Fruit fly (Drosophila melanogaster) whole organism, embryonic: Measurements from ENCODE around the gene CG6962.

Source experiments
- Antp ChIP-seq: fragments of 200-800 bp; sonication (Bioruptor generic); optimal IDR thresholded peaks from 3 replicates; lab custom pipeline; 2016; ENCODE audit warnings: missing biosample characterization, missing genetic modification characterization
- B-H2 ChIP-seq: fragments of 200-800 bp; sonication (Bioruptor generic); optimal IDR thresholded peaks from 2 replicates; lab custom pipeline; 2018; ENCODE audit warnings: missing biosample characterization, mild to moderate bottlenecking, missing genetic modification characterization
- Bteb2 ChIP-seq: fragments of 200-800 bp; sonication (Bioruptor generic); optimal IDR thresholded peaks from 2 replicates; lab custom pipeline; 2016; ENCODE audit warnings: missing biosample characterization, missing genetic modification characterization
- CG11723 ChIP-seq: fragments of 200-800 bp; sonication (Bioruptor generic); optimal IDR thresholded peaks from 2 replicates; lab custom pipeline; 2017; ENCODE audit warnings: missing biosample characterization, mild to moderate bottlenecking, missing genetic modification characterization
- CG13287 ChIP-seq: fragments of 200-800 bp; sonication (Bioruptor generic); IDR thresholded peaks from 2 replicates; pipeline ENCODE4 v1.3.6; 2022; ENCODE audit warnings: missing biosample characterization, missing genetic modification characterization; ENCODE audit not compliant: partially characterized antibody
- CG13624 ChIP-seq: fragments of 200-800 bp; sonication (Bioruptor generic); optimal IDR thresholded peaks from 2 replicates; lab custom pipeline; 2016; ENCODE audit warnings: missing biosample characterization, missing genetic modification characterization
- CG13775 ChIP-seq: fragments of 200-800 bp; sonication (Bioruptor generic); optimal IDR thresholded peaks from 3 replicates; lab custom pipeline; 2017; ENCODE audit warnings: missing biosample characterization, mild to moderate bottlenecking, missing genetic modification characterization
- CG1832 ChIP-seq: fragments of 200-800 bp; sonication (Bioruptor generic); optimal IDR thresholded peaks from 2 replicates; lab custom pipeline; 2017; ENCODE audit warnings: missing biosample characterization, mild to moderate bottlenecking, missing genetic modification characterization, inconsistent platforms
- CG34422 ChIP-seq: fragments of 200-800 bp; sonication (Bioruptor generic); IDR thresholded peaks from 3 replicates; pipeline ENCODE4 v1.3.6; 2022; ENCODE audit warnings: missing biosample characterization, missing genetic modification characterization
- CG42726 ChIP-seq: fragments of 200-800 bp; sonication (Bioruptor generic); IDR thresholded peaks from 2 replicates; pipeline ENCODE4 v1.3.6; 2022; ENCODE audit warnings: missing biosample characterization, missing genetic modification characterization; ENCODE audit not compliant: partially characterized antibody
- CG5180 ChIP-seq: fragments of 200-800 bp; sonication (Bioruptor generic); optimal IDR thresholded peaks from 3 replicates; lab custom pipeline; 2017; ENCODE audit warnings: missing biosample characterization, missing genetic modification characterization, mild to moderate bottlenecking, moderate library complexity, missing genetic modification reagents
- CG6654 ChIP-seq: fragments of 200-800 bp; sonication (Bioruptor generic); optimal IDR thresholded peaks from 2 replicates; lab custom pipeline; 2017; ENCODE audit warnings: missing biosample characterization, mild to moderate bottlenecking, missing genetic modification characterization
- CG6683 ChIP-seq: fragments of 200-800 bp; sonication (Bioruptor generic); optimal IDR thresholded peaks from 2 replicates; lab custom pipeline; 2017; ENCODE audit warnings: missing biosample characterization, mild to moderate bottlenecking, missing genetic modification characterization, missing genetic modification reagents
- CG9727 ChIP-seq: fragments of 200-800 bp; sonication (Bioruptor generic); optimal IDR thresholded peaks from 3 replicates; lab custom pipeline; 2017; ENCODE audit warnings: missing biosample characterization, mild to moderate bottlenecking, missing genetic modification characterization
- Dip2 ChIP-seq: fragments of 200-800 bp; sonication (Bioruptor generic); IDR thresholded peaks from 2 replicates; pipeline ENCODE4 v1.3.6; 2022; ENCODE audit warnings: missing biosample characterization, missing genetic modification characterization
- Dip3 ChIP-seq: fragments of 200-800 bp; sonication (Bioruptor generic); optimal IDR thresholded peaks from 3 replicates; lab custom pipeline; 2016; ENCODE audit warnings: missing biosample characterization, missing genetic modification characterization
- Dref ChIP-seq: fragments of 200-800 bp; sonication (Bioruptor generic); IDR thresholded peaks from 2 replicates; pipeline ENCODE4 v1.3.6; 2022; ENCODE audit warnings: missing biosample characterization, missing genetic modification characterization
- Eip74EF ChIP-seq, 2 experiments: fragments of 200-800 bp in 1 of 2; fragments of >200 bp in 1 of 2; sonication (Bioruptor generic) in 1 of 2; optimal IDR thresholded peaks; 2 replicates each; lab custom pipeline; 2017 to 2019; ENCODE audit warnings: missing biosample characterization in 2 of 2, missing genetic modification characterization in 2 of 2, mild to moderate bottlenecking in 1 of 2, moderate library complexity in 1 of 2
- Gsc ChIP-seq: fragments of 200-800 bp; sonication (Bioruptor generic); IDR thresholded peaks from 2 replicates; pipeline ENCODE4 v1.3.6; 2022; ENCODE audit warnings: missing biosample characterization, missing genetic modification characterization
- Hr78 ChIP-seq, 2 experiments: fragments of 200-800 bp in 1 of 2; fragments of >200 bp in 1 of 2; sonication (Bioruptor generic) in 1 of 2; optimal IDR thresholded peaks; 2 replicates each; lab custom pipeline; 2017 to 2019; ENCODE audit warnings: missing biosample characterization in 2 of 2, missing genetic modification characterization in 2 of 2, mild to moderate bottlenecking in 1 of 2, moderate library complexity in 1 of 2
- Hsf ChIP-seq: fragments of 200-800 bp; sonication (Bioruptor generic); optimal IDR thresholded peaks from 3 replicates; lab custom pipeline; 2016; ENCODE audit warnings: missing biosample characterization, missing genetic modification characterization
- Opbp ChIP-seq: fragments of 200-800 bp; sonication (Bioruptor generic); IDR thresholded peaks from 3 replicates; pipeline ENCODE4 v1.3.6; 2022; ENCODE audit warnings: missing biosample characterization, missing genetic modification characterization; ENCODE audit not compliant: partially characterized antibody
- Ssrp ChIP-seq: fragments of 200-800 bp; sonication (Bioruptor generic); optimal IDR thresholded peaks from 2 replicates; lab custom pipeline; 2018; ENCODE audit warnings: missing biosample characterization, mild to moderate bottlenecking, missing genetic modification characterization, moderate library complexity
- TFAM ChIP-seq: fragments of 200-800 bp; sonication (Bioruptor generic); optimal IDR thresholded peaks from 2 replicates; lab custom pipeline; 2017; ENCODE audit warnings: missing biosample characterization, missing genetic modification characterization, inconsistent platforms
- YL-1 ChIP-seq: fragments of 200-800 bp; sonication (Bioruptor generic); optimal IDR thresholded peaks from 3 replicates; lab custom pipeline; 2017; ENCODE audit warnings: missing biosample characterization, mild to moderate bottlenecking, missing genetic modification characterization
- ac ChIP-seq: fragments of 200-800 bp; sonication (Bioruptor generic); optimal IDR thresholded peaks from 3 replicates; lab custom pipeline; 2017; ENCODE audit warnings: missing biosample characterization, mild to moderate bottlenecking, missing genetic modification characterization
- ara ChIP-seq: fragments of 200-800 bp; sonication (Bioruptor generic); IDR thresholded peaks from 2 replicates; pipeline ENCODE4 v1.3.6; 2022; ENCODE audit warnings: missing biosample characterization, missing genetic modification characterization
- dan ChIP-seq: fragments of 200-800 bp; sonication (Bioruptor generic); IDR thresholded peaks from 2 replicates; pipeline ENCODE4 v1.3.6; 2022; ENCODE audit warnings: missing biosample characterization, missing genetic modification characterization
- gce ChIP-seq: fragments of 200-800 bp; sonication (Bioruptor generic); IDR thresholded peaks from 3 replicates; pipeline ENCODE4 v1.3.6; 2022; ENCODE audit warnings: missing biosample characterization, missing genetic modification characterization
- gfzf ChIP-seq: fragments of 200-800 bp; sonication (Bioruptor generic); optimal IDR thresholded peaks from 2 replicates; lab custom pipeline; 2016; ENCODE audit warnings: missing biosample characterization, mild to moderate bottlenecking, missing genetic modification characterization, moderate library complexity
- grn ChIP-seq: fragments of 200-800 bp; sonication (Bioruptor generic); optimal IDR thresholded peaks from 3 replicates; lab custom pipeline; 2017; ENCODE audit warnings: missing biosample characterization, missing genetic modification characterization
- hkb ChIP-seq, 2 experiments: fragments of 200-800 bp in 1 of 2; fragments of >200 bp in 1 of 2; sonication (Bioruptor generic) in 1 of 2; IDR thresholded peaks in 1 of 2; optimal IDR thresholded peaks in 1 of 2; 2 replicates each; pipeline versions ENCODE4 v1.3.6 to Lab custom; 2017 to 2022; ENCODE audit warnings: missing biosample characterization in 1 of 2, missing genetic modification characterization in 1 of 2
- jigr1 ChIP-seq: fragments of 200-800 bp; sonication (Bioruptor generic); IDR thresholded peaks from 3 replicates; pipeline ENCODE4 v1.3.6; 2022; ENCODE audit warnings: missing biosample characterization, missing genetic modification characterization
- nom ChIP-seq: fragments of 200-800 bp; sonication (Bioruptor generic); optimal IDR thresholded peaks from 2 replicates; lab custom pipeline; 2017; ENCODE audit warnings: missing biosample characterization, missing genetic modification characterization, mild to moderate bottlenecking, moderate library complexity, missing genetic modification reagents
- oc ChIP-seq: fragments of 200-800 bp; sonication (Bioruptor generic); optimal IDR thresholded peaks from 2 replicates; lab custom pipeline; 2018; ENCODE audit warnings: missing biosample characterization, mild to moderate bottlenecking, missing genetic modification characterization, moderate library complexity
- p53 ChIP-seq: fragments of 200-800 bp; sonication (Bioruptor generic); optimal IDR thresholded peaks from 2 replicates; lab custom pipeline; 2016; ENCODE audit warnings: missing biosample characterization, missing genetic modification characterization
- phol ChIP-seq: fragments of 200-800 bp; sonication (Bioruptor generic); optimal IDR thresholded peaks from 3 replicates; lab custom pipeline; 2018; ENCODE audit warnings: missing biosample characterization, mild to moderate bottlenecking, missing genetic modification characterization, moderate library complexity
- pum ChIP-seq: fragments of 200-800 bp; sonication (Bioruptor generic); optimal IDR thresholded peaks from 2 replicates; lab custom pipeline; 2016; ENCODE audit warnings: missing biosample characterization, missing genetic modification characterization
- sisA ChIP-seq: fragments of 200-800 bp; sonication (Bioruptor generic); IDR thresholded peaks from 2 replicates; pipeline ENCODE4 v1.3.6; 2022; ENCODE audit warnings: missing biosample characterization, missing genetic modification characterization
- tio ChIP-seq: fragments of 200-800 bp; sonication (Bioruptor generic); optimal IDR thresholded peaks from 2 replicates; lab custom pipeline; 2017; ENCODE audit warnings: missing biosample characterization, missing genetic modification characterization, inconsistent platforms
- vnd ChIP-seq: fragments of 200-800 bp; sonication (Bioruptor generic); IDR thresholded peaks from 3 replicates; pipeline ENCODE4 v1.3.6; 2022; ENCODE audit warnings: missing biosample characterization, missing genetic modification characterization; ENCODE audit not compliant: partially characterized antibody
- wor ChIP-seq: fragments of 200-800 bp; sonication (Bioruptor generic); IDR thresholded peaks from 2 replicates; pipeline ENCODE4 v1.3.6; 2022; ENCODE audit warnings: missing biosample characterization, missing genetic modification characterization
- zf30C ChIP-seq: fragments of 200-800 bp; sonication (Bioruptor generic); optimal IDR thresholded peaks from 3 replicates; lab custom pipeline; 2018; ENCODE audit warnings: missing biosample characterization, mild to moderate bottlenecking, missing genetic modification characterization

The CG6962 gene

DNA sequence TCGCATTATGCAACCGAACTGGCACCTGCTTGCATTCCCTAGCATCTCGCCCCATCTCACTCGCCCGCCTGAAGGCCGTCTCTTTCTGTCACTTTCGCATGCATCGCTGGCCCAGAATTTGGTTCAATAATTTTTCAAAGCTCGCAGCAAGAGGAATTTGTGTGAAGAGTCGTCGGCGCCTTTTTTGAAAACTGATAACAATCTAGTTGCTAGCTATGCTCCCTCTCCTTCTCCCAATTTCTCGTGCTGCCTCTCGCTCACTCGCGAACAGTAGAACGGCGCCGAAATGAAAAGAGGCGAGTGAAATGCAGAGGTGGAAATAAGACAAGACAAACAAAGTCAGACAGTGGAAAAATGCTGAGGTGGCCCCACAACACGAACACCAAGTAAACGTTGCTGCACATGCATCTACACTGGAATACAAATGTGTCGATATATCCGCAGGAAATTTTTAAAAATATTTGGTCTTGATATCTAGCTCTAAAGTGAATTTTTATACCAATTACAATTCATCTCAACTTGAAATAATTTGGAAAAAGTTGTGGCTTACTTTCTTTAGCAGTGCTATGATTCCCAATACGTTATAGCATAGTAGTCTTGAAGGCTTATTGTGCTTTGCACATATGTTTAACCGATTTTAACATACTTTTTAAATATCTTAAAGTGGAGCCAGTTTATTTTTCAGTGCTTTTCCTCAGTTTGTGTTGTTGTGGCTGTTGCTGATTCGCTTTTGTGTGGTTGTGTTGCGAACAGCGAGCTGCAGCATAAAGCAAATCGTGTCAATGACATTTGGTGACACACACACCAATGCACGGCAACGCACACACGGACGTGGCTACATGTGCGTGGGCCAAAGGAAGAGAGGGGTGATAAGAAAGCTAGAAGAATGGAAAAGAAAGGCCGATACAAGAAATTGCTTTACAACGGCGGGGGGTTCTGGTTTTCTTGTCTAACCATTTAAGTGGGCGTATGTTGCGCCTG lies 31.1 kb downstream of the CG6962 start (continued):
- TF ChIP-seq TFAM (GFP tag; lab: Kevin White, UChicago) (peak; percentile 58), CG1832 (GFP tag; lab: Kevin White, UChicago) (no peak), CG6683 (peak; percentile 36), CG9727 (GFP tag; lab: Kevin White, UChicago) (peak; percentile 67), CG6654 (GFP tag; lab: Kevin White, UChicago) (peak; percentile 78), CG13775 (GFP tag; lab: Kevin White, UChicago) (peak; percentile 72), CG11723 (peak; percentile 74), YL-1 (GFP tag; lab: Kevin White, UChicago) (peak; percentile 28), zf30C (GFP tag; lab: Kevin White, UChicago) (peak; percentile 62), Bteb2 (GFP tag; lab: Kevin White, UChicago) (no peak), CG42726 (GFP tag; lab: Robert Waterston, UW) (no peak), Dip2 (no peak), Hsf (peak; percentile 76), Antp (GFP tag; lab: Kevin White, UChicago) (peak; percentile 60), Eip74EF (GFP tag; optimal IDR thresholded peaks at IDR 0.05; lab: Kevin White, UChicago) (peak in 1 of 2 experiments; percentile 90), grn (peak; percentile 78), Dip3 (GFP tag; lab: Kevin White, UChicago) (no peak), Opbp (GFP tag; lab: Robert Waterston, UW) (no peak), nom (GFP tag; lab: Kevin White, UChicago) (peak; percentile 44), p53 (GFP tag; lab: Kevin White, UChicago) (no peak), jigr1 (GFP tag; lab: Robert Waterston, UW) (peak; percentile 68; the same call in 2 of the 3 replicates), wor (GFP tag; lab: Robert Waterston, UW) (peak; percentile 71), ara (GFP tag; lab: Robert Waterston, UW) (peak; percentile 78)

dm6 chr3R:11849378-11850249 lies 32.7 kb downstream of the CG6962 start:
- TF ChIP-seq gfzf (peak; percentile 3), CG13624 (GFP tag; lab: Kevin White, UChicago) (peak; percentile 52), oc (tag; lab: Kevin White, UChicago) (peak; percentile 97), dan (peak; percentile 57; the same call in 1 of the 2 replicates), B-H2 (GFP tag; lab: Kevin White, UChicago) (no peak), ac (GFP tag; lab: Kevin White, UChicago) (peak; percentile 44), gce (peak; percentile 91; the same call in 2 of the 3 replicates), Opbp (GFP tag; lab: Robert Waterston, UW) (0 out of 3 replicates have a peak, but pooled peaks have one; percentile 42), pum (GFP tag; lab: Kevin White, UChicago) (peak; percentile 90), vnd (GFP tag; lab: Robert Waterston, UW) (no peak), Gsc (GFP tag; lab: Robert Waterston, UW) (peak; percentile 91), tio (GFP tag; lab: Kevin White, UChicago) (peak; percentile 88), phol (tag; lab: Kevin White, UChicago) (peak; percentile 94), grn (peak; percentile 31), hkb (optimal IDR thresholded peaks at IDR 0.05; lab: Kevin White, UChicago) (no peak), hkb (GFP tag; IDR thresholded peaks at IDR 0.05; lab: Robert Waterston, UW) (peak; percentile 86), Hr78 (GFP tag; optimal IDR thresholded peaks at IDR 0.05; lab: Kevin White, UChicago) (peak in 1 of 2 experiments; percentile 97), CG13287 (GFP tag; lab: Robert Waterston, UW) (no peak), Dref (no peak), CG34422 (GFP tag; lab: Robert Waterston, UW) (peak; percentile 90; the same call in 2 of the 3 replicates), TFAM (GFP tag; lab: Kevin White, UChicago) (peak; percentile 70), CG5180 (GFP tag; lab: Kevin White, UChicago) (peak; percentile 73), sisA (GFP tag; lab: Robert Waterston, UW) (peak; percentile 96), Ssrp (tag; lab: Kevin White, UChicago) (peak; percentile 93)
